Fruit fly (Drosophila melanogaster) ovary, adult (tissue): ENCODE measurements around the gene beta-PheRS.

ENCODE experiments used
- CG17801 ChIP-seq: fragments of 200-800 bp; optimal IDR thresholded peaks from 2 replicates; lab custom pipeline; 2019; ENCODE audit warnings: missing biosample characterization, mild to moderate bottlenecking, missing genetic modification characterization, moderate library complexity; ENCODE audit not compliant: partially characterized antibody

beta-PheRS gene

DNA sequence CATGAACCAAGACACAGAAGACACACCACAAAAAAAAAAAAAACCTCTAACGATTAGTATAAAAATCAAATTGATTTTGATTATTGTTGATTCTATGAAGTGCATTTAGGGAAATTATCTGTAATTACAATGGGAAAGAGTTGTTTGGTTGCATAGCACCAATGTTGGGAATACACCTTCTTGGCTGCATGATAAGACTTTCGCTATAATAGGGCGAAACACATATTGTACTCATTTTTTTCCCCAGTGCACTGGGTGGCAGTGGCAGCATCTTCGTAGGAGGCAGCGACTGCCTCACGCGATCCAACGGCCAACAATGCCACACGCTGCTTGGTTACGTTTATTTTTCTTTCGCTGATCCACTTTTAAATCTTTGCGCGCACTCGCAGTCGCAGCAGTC, 48.5 kb downstream of the beta-PheRS start:
- no peak for TF ChIP-seq CG17801

DNA sequence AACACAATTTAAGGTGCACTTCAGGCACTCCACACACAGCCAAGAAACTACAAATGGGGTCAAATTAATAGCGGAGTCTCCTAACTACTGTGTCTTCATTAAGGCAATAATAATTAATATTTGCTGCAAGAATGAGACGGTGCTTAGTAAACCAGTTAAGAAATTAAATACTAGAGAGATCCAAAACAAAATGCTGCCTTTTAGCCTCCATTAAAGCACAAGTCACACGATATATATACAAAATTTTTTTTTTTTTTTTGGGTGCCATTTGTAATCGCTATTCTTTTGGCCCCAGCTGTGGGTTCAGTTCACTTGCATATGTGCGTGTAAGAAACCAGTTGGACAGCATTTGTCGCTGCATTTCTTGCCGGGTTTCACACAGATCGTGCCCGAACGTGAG, 49.1 kb downstream of the beta-PheRS start:
- no peak for TF ChIP-seq CG17801

DNA sequence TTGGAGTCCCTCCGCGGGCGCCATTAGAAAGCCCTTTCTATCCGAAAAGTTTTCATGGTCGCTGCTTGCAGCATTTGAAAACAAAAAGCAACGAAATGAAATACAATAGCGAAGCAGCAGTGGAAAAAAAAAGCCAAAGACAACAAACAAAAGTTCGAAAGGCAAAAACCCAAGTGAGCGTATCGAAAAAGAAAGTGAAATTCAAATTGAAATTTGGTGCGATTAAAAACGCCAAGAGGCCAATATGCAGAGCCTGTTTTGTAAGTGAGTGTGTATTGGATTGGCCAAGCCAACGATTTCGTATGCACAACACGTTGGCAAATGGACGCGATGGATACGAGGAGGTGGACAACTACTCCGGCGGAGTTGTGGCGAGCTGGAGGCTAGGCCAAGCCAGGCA, 49.8 kb downstream of the beta-PheRS start:
- no peak for TF ChIP-seq CG17801
